Fruit fly (Drosophila melanogaster) whole organism, prepupa: Measurements from ENCODE around the gene PGRP-LE.
A peak's percentile ranks its signal among the peaks of the same experiment; 100 is the strongest.

Source experiments
- Blimp-1 ChIP-seq: fragments of 200-800 bp; sonication (Bioruptor generic); optimal IDR thresholded peaks from 3 replicates; lab custom pipeline; 2017; ENCODE audit warnings: missing biosample characterization, missing genetic modification characterization, mild to moderate bottlenecking, moderate library complexity, missing genetic modification reagents
- Sox14 ChIP-seq: fragments of 200-800 bp; sonication (Bioruptor generic); optimal IDR thresholded peaks from 3 replicates; lab custom pipeline; 2016; ENCODE audit warnings: missing biosample characterization, missing genetic modification characterization
- eg ChIP-seq: fragments of 200-800 bp; sonication (Bioruptor generic); IDR thresholded peaks from 3 replicates; pipeline ENCODE4 v1.3.6; 2022; ENCODE audit warnings: missing biosample characterization, missing genetic modification characterization

dm6 chrX:15802880-15803650 lies 615 bp downstream of the PGRP-LE start:
- TF ChIP-seq Sox14 = peak; percentile 21
- TF ChIP-seq eg = peak; percentile 21; the same call in 1 of the 3 replicates
- TF ChIP-seq Blimp-1 (GFP tag; lab: Kevin White, UChicago) = no peak
